Fruit fly (Drosophila melanogaster) whole organism: Measurements from ENCODE around the gene CG13110.

Source experiments
- CG8478 ChIP-seq: fragments of >200 bp; optimal IDR thresholded peaks from 2 replicates; lab custom pipeline; 2018; ENCODE audit warnings: inconsistent platforms
- Dll ChIP-seq: fragments of >200 bp; optimal IDR thresholded peaks from 2 replicates; lab custom pipeline; 2017
- EcR ChIP-seq, 2 experiments: fragments of >200 bp; optimal IDR thresholded peaks; 2 replicates each; lab custom pipeline; 2017; ENCODE audit warnings: missing biosample characterization in 2 of 2, missing genetic modification characterization in 2 of 2, missing genetic modification reagents in 2 of 2
- pan ChIP-seq: fragments of >200 bp; optimal IDR thresholded peaks from 2 replicates; lab custom pipeline; 2017
- psq ChIP-seq: fragments of >200 bp; optimal IDR thresholded peaks from 2 replicates; lab custom pipeline; 2017
- usp ChIP-seq: fragments of >200 bp; optimal IDR thresholded peaks from 2 replicates; lab custom pipeline; 2017; ENCODE audit warnings: missing biosample characterization, missing genetic modification characterization, mixed read lengths

Gene CG13110

dm6 chr2L:9350170-9350569 lies at the start of gene CG13110:
CG13110 (plus strand) TSS chr2L:9350470.
- TF ChIP-seq CG8478 (lab: Kevin White, UChicago), result no peak
- no peak for TF ChIP-seq psq (lab: Kevin White, UChicago)
- no peak for TF ChIP-seq usp (GFP tag; lab: Kevin White, UChicago)
- TF ChIP-seq EcR (GFP tag; optimal IDR thresholded peaks at IDR 0.05; lab: Kevin White, UChicago), result no peak
- TF ChIP-seq pan, result no peak
- no peak for TF ChIP-seq Dll (lab: Kevin White, UChicago)

- TF ChIP-seq EcR (GFP tag; optimal IDR thresholded peaks at IDR 0.05; lab: Kevin White, UChicago) (no peak), psq (lab: Kevin White, UChicago) (no peak), usp (GFP tag; lab: Kevin White, UChicago) (no peak), Dll (lab: Kevin White, UChicago) (no peak), pan (no peak), CG8478 (lab: Kevin White, UChicago) (no peak)
Measured at dm6 chr2L:9321022-9321421, 29.2 kb upstream of the CG13110 start.

- no peak for TF ChIP-seq Dll (lab: Kevin White, UChicago)
- no peak for TF ChIP-seq psq (lab: Kevin White, UChicago)
Measured at dm6 chr2L:9327444-9327843, 22.8 kb upstream of the CG13110 start, which contains the start of gene CG17005. CG17005 (plus strand) TSS chr2L:9327744.

dm6 chr2L:9330628-9331027 lies 19.6 kb upstream of the CG13110 start, which contains the start of gene Cks30A:
Cks30A (plus strand) TSS chr2L:9330763.
- TF ChIP-seq Dll (lab: Kevin White, UChicago) (no peak), psq (lab: Kevin White, UChicago) (no peak), CG8478 (lab: Kevin White, UChicago) (no peak), pan (no peak), usp (GFP tag; lab: Kevin White, UChicago) (no peak), EcR (GFP tag; optimal IDR thresholded peaks at IDR 0.05; lab: Kevin White, UChicago) (no peak)

- TF ChIP-seq pan (no peak), usp (GFP tag; lab: Kevin White, UChicago) (no peak), psq (lab: Kevin White, UChicago) (no peak), CG8478 (lab: Kevin White, UChicago) (no peak), EcR (GFP tag; optimal IDR thresholded peaks at IDR 0.05; lab: Kevin White, UChicago) (no peak), Dll (lab: Kevin White, UChicago) (no peak)
Measured at dm6 chr2L:9333300-9333876, 16.9 kb upstream of the CG13110 start, which contains the start of gene Eaat1. Eaat1 (plus strand) TSS chr2L:9333567.

- no peak for TF ChIP-seq pan
- TF ChIP-seq usp (GFP tag; lab: Kevin White, UChicago), result no peak
- TF ChIP-seq CG8478 (lab: Kevin White, UChicago), result no peak
- no peak for TF ChIP-seq EcR (GFP tag; optimal IDR thresholded peaks at IDR 0.05; lab: Kevin White, UChicago)
- no peak for TF ChIP-seq Dll (lab: Kevin White, UChicago)
- no peak for TF ChIP-seq psq (lab: Kevin White, UChicago)
Measured at dm6 chr2L:9338852-9339251, 11.4 kb upstream of the CG13110 start.

dm6 chr2L:9341960-9342359 lies 8.3 kb upstream of the CG13110 start:
- TF ChIP-seq CG8478 (lab: Kevin White, UChicago), result no peak
- no peak for TF ChIP-seq Dll (lab: Kevin White, UChicago)
- TF ChIP-seq EcR (GFP tag; optimal IDR thresholded peaks at IDR 0.05; lab: Kevin White, UChicago), result no peak
- TF ChIP-seq psq (lab: Kevin White, UChicago), result no peak
- TF ChIP-seq pan, result no peak
- no peak for TF ChIP-seq usp (GFP tag; lab: Kevin White, UChicago)

- TF ChIP-seq CG8478 (lab: Kevin White, UChicago), result no peak
- no peak for TF ChIP-seq EcR (GFP tag; optimal IDR thresholded peaks at IDR 0.05; lab: Kevin White, UChicago)
- TF ChIP-seq pan, result no peak
- TF ChIP-seq Dll (lab: Kevin White, UChicago), result no peak
- TF ChIP-seq psq (lab: Kevin White, UChicago), result no peak
- no peak for TF ChIP-seq usp (GFP tag; lab: Kevin White, UChicago)
Measured at dm6 chr2L:9342532-9342931, 7.7 kb upstream of the CG13110 start, which contains the start of gene CG3748. CG3748 (plus strand) TSS chr2L:9342832.

- TF ChIP-seq EcR (GFP tag; optimal IDR thresholded peaks at IDR 0.05; lab: Kevin White, UChicago), result no peak
- TF ChIP-seq Dll (lab: Kevin White, UChicago), result no peak
- no peak for TF ChIP-seq CG8478 (lab: Kevin White, UChicago)
- TF ChIP-seq psq (lab: Kevin White, UChicago), result no peak
- TF ChIP-seq pan, result no peak
- TF ChIP-seq usp (GFP tag; lab: Kevin White, UChicago), result no peak
Measured at dm6 chr2L:9349246-9349645, 1.0 kb upstream of the CG13110 start, which contains the start of gene CG43350. CG43350 (plus strand) TSS chr2L:9349546.

- TF ChIP-seq CG8478 (lab: Kevin White, UChicago) (no peak), pan (no peak), usp (GFP tag; lab: Kevin White, UChicago) (no peak), EcR (GFP tag; optimal IDR thresholded peaks at IDR 0.05; lab: Kevin White, UChicago) (no peak), Dll (lab: Kevin White, UChicago) (no peak), psq (lab: Kevin White, UChicago) (no peak)
Measured at dm6 chr2L:9367340-9367739, 17.1 kb downstream of the CG13110 start, which contains the start of gene CG34181. CG34181 (plus strand) TSS chr2L:9367640.

- TF ChIP-seq Dll (lab: Kevin White, UChicago) (no peak), pan (no peak), CG8478 (lab: Kevin White, UChicago) (no peak), psq (lab: Kevin White, UChicago) (no peak), usp (GFP tag; lab: Kevin White, UChicago) (no peak), EcR (GFP tag; optimal IDR thresholded peaks at IDR 0.05; lab: Kevin White, UChicago) (no peak)
Measured at dm6 chr2L:9369724-9370123, 19.5 kb downstream of the CG13110 start.

- TF ChIP-seq pan, result no peak
- TF ChIP-seq Dll (lab: Kevin White, UChicago), result no peak
- TF ChIP-seq psq (lab: Kevin White, UChicago), result no peak
- TF ChIP-seq usp (GFP tag; lab: Kevin White, UChicago), result no peak
- no peak for TF ChIP-seq EcR (GFP tag; optimal IDR thresholded peaks at IDR 0.05; lab: Kevin White, UChicago)
- TF ChIP-seq CG8478 (lab: Kevin White, UChicago), result no peak
Measured at dm6 chr2L:9377789-9378188, 27.5 kb downstream of the CG13110 start.
